Fruit fly (Drosophila melanogaster) whole organism, wandering third instar larva: ENCODE data around the gene brat.

ENCODE experiments used
- Abd-B ChIP-seq: fragments of >200 bp; optimal IDR thresholded peaks from 2 replicates; lab custom pipeline; 2017; ENCODE audit warnings: missing biosample characterization, missing genetic modification characterization
- Dfd ChIP-seq: fragments of >200 bp; optimal IDR thresholded peaks from 2 replicates; lab custom pipeline; 2017; ENCODE audit warnings: missing biosample characterization, missing genetic modification characterization
- Jra ChIP-seq: sonication (Bioruptor generic); optimal IDR thresholded peaks from 2 replicates; lab custom pipeline; 2016; ENCODE audit warnings: missing biosample characterization, missing genetic modification characterization
- Myc ChIP-seq: fragments of >200 bp; optimal IDR thresholded peaks from 2 replicates; lab custom pipeline; 2017
- OdsH ChIP-seq: fragments of 200-800 bp; sonication (Bioruptor generic); optimal IDR thresholded peaks from 2 replicates; lab custom pipeline; 2016; ENCODE audit warnings: missing biosample characterization, mild to moderate bottlenecking, missing genetic modification characterization
- Vsx2 ChIP-seq: fragments of 200-300, 225-300 bp; sonication (Bioruptor generic); optimal IDR thresholded peaks from 2 replicates; lab custom pipeline; 2018; ENCODE audit warnings: missing biosample characterization, missing genetic modification characterization; ENCODE audit not compliant: partially characterized antibody
- br ChIP-seq: fragments of 200-800 bp; sonication (Bioruptor generic); optimal IDR thresholded peaks from 2 replicates; lab custom pipeline; 2016; ENCODE audit warnings: missing biosample characterization, missing genetic modification characterization
- h ChIP-seq: fragments of 200-800 bp; sonication (Bioruptor generic); optimal IDR thresholded peaks from 3 replicates; lab custom pipeline; 2016; ENCODE audit warnings: missing biosample characterization, mild to moderate bottlenecking, missing genetic modification characterization
- pan ChIP-seq: fragments of >200 bp; optimal IDR thresholded peaks from 2 replicates; lab custom pipeline; 2017
- psq ChIP-seq: fragments of 200-800 bp; sonication (Bioruptor generic); optimal IDR thresholded peaks from 3 replicates; lab custom pipeline; 2017; ENCODE audit warnings: missing biosample characterization, mild to moderate bottlenecking, missing genetic modification characterization, moderate library complexity
- rgr ChIP-seq: fragments of 200-800 bp; sonication (Bioruptor generic); optimal IDR thresholded peaks from 3 replicates; lab custom pipeline; 2016; ENCODE audit warnings: missing biosample characterization, mild to moderate bottlenecking, missing genetic modification characterization
- tai ChIP-seq: sonication (Bioruptor generic); optimal IDR thresholded peaks from 2 replicates; lab custom pipeline; 2016; ENCODE audit warnings: missing biosample characterization, missing genetic modification characterization
- woc ChIP-seq: sonication (Bioruptor generic); optimal IDR thresholded peaks from 2 replicates; lab custom pipeline; 2016; ENCODE audit warnings: missing biosample characterization, mild to moderate bottlenecking, missing genetic modification characterization

DNA sequence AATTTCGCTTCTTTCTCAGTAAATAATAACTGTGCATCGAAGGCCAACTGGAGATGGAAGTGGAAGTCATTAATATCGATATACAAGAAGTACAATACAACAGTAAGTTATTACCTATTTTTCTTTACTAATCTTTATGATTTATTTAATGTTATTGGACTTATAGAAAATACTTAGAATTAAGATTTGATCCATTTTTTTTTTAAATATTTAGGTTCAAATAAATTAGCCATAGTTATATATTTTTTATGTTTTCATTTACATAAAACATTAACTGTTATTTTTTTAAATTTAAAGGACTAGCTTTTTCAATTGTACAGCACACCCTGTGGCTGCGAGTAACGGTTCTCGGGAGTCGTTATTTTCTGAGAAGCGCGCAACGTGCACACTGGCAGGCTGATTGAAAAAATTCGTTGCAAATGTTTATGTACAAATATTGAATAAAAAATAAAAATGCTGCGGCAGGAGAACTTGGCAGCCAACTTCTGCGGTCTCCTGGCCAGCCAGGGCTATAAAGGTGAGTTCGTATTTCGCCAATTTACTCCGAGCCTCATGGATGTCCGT is 52.1 kb downstream of the brat start, which contains the start of the genes gammaTub37C and pigeon:
- no peak for TF ChIP-seq OdsH
- no peak for TF ChIP-seq pan (lab: Kevin White, UChicago)
- TF ChIP-seq Jra: no peak
- TF ChIP-seq psq (GFP tag; lab: Kevin White, UChicago): no peak
- no peak for TF ChIP-seq Vsx2 (GFP tag; lab: Kevin White, UChicago)
- TF ChIP-seq Abd-B (GFP tag; lab: Kevin White, UChicago): no peak
- no peak for TF ChIP-seq tai (GFP tag; lab: Kevin White, UChicago)
- TF ChIP-seq Myc (lab: Kevin White, UChicago): no peak
- no peak for TF ChIP-seq rgr (GFP tag; lab: Kevin White, UChicago)
- no peak for TF ChIP-seq Dfd (GFP tag; lab: Kevin White, UChicago)
- no peak for TF ChIP-seq br (GFP tag; lab: Kevin White, UChicago)
- no peak for TF ChIP-seq h
- TF ChIP-seq woc: no peak
